Fruit fly (Drosophila melanogaster): ENCODE measurements around the gene CG43739.

CG43739 gene

DNA sequence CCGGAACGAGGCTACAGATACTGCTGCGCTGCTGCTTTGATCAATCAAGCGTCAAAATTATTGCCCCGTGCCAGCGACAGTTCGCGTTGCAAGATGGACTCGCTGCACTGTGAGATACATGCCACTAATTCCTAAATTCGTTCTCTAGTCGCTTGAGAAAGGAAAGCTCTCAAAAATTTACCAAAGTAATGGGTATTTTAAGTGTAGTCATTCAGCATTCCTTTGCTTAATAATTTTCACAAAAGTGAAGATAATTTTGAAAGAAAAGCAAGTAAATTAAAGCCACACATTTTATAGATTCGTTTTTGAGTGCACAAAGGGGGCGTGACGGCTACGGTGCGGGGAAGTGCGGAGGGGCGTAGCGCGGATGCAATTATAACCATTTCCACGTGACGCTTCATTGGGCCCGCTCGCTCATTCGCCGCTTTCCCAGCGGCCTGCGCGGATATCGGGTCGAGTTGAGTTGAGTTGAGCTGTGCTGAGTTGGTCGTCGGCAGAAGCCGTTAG lies 41.3 kb upstream of the CG43739 start (continued):
- TF ChIP-seq vri (GFP tag; optimal IDR thresholded peaks at IDR 0.05) (no peak), CG32006 (GFP tag; optimal IDR thresholded peaks at IDR 0.05) (peak; percentile 68), pdm3 (GFP tag; optimal IDR thresholded peaks at IDR 0.05) (no peak), CG15336 (GFP tag; IDR thresholded peaks at IDR 0.05) (peak; percentile 41; the same call in 1 of the 2 replicates), cyc (GFP tag; optimal IDR thresholded peaks at IDR 0.05) (no peak), fkh (GFP tag; optimal IDR thresholded peaks at IDR 0.05) (no peak), achi (GFP tag; optimal IDR thresholded peaks at IDR 0.05) (peak; percentile 20), topi (GFP tag; optimal IDR thresholded peaks at IDR 0.05) (no peak), CG11762 (GFP tag; optimal IDR thresholded peaks at IDR 0.05; ENCODE audit: insufficient read depth) (no peak), CG6163 (GFP tag; IDR thresholded peaks at IDR 0.05) (0 out of 3 replicates have a peak, but pooled peaks have one; percentile 18), CG10669 (GFP tag; optimal IDR thresholded peaks at IDR 0.05) (no peak), Ets96B (tag; optimal IDR thresholded peaks at IDR 0.05) (no peak), CG11902 (GFP tag; optimal IDR thresholded peaks at IDR 0.05) (no peak), Blimp-1 (GFP tag; optimal IDR thresholded peaks at IDR 0.05) (no peak)

DNA sequence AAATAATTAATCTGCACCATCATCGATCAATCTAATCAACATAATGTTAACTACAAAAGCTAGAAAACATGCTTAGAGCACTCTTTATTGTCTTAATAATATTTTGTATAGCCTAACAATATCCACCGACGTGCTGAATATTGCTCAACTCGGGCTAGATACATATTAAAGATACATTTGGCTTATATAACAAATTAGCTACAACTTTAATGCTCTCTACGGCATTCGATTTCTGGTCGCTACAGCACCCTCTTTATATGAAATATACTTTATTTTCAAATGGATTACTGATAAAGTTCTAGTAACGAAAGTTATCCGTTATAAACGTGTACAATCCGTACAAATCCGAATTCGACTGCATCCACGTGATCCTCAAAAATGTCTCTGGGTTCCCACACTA lies 39.2 kb upstream of the CG43739 start:
- no peak for TF ChIP-seq CG16779 (tag; optimal IDR thresholded peaks at IDR 0.05)
- TF ChIP-seq Eip78C (GFP tag): peak; percentile 36
- no peak for TF ChIP-seq fd85E (GFP tag; optimal IDR thresholded peaks at IDR 0.05)

DNA sequence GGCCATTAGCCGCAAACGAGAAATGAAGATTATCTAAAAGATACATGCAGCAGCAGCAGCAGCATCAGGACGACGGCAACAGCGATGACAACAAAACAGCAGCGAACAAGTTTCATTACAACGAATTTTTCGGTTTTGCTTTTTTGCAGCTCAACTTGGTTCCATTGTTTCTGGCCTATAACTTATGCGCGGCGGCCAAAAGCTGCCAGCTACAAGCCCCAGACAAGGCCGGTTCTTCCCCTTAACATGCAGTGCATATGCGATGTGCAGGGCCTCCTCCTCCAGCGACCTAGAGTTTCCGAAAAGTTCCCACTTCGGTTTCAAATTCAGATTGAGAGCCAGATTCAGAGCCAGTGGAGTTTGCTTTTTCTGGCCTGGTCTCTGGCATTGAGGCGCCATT lies 38.5 kb upstream of the CG43739 start:
- TF ChIP-seq eg (GFP tag; IDR thresholded peaks at IDR 0.05) (0 out of 3 replicates have a peak, but pooled peaks have one; percentile 11), Hr4 (GFP tag; optimal IDR thresholded peaks at IDR 0.05) (no peak)

DNA sequence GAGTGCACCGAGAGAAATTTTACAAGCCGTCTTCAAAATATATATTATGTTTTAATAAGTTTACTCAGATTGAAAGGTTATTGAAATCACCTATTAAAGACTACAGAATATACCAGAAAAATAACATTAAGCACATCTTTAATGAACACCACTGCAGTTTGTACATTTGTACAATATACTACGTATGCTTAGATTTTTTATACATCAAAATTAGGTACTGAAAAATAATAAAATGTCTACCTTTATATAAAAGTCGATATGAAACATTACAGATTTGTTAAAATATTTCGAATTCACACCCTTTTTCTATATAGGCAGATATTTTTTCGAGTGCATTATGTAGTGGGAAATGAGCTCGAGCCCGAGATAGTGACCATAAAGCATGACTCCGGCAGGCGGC lies 38.1 kb upstream of the CG43739 start:
- TF ChIP-seq Blimp-1 (GFP tag; optimal IDR thresholded peaks at IDR 0.05) (peak; percentile 20), cyc (GFP tag; optimal IDR thresholded peaks at IDR 0.05) (peak; percentile 40), CG6163 (GFP tag; IDR thresholded peaks at IDR 0.05) (no peak), CG4318 (GFP tag; optimal IDR thresholded peaks at IDR 0.05) (peak; percentile 25), Eip78C (GFP tag) (peak; percentile 88), Met (GFP tag; optimal IDR thresholded peaks at IDR 0.05) (peak; percentile 74), CG11762 (GFP tag; optimal IDR thresholded peaks at IDR 0.05; ENCODE audit: insufficient read depth) (peak; percentile 40), ss (GFP tag; optimal IDR thresholded peaks at IDR 0.05) (peak; percentile 70 to 79), CG8119 (GFP tag; IDR thresholded peaks at IDR 0.05) (0 out of 3 replicates have a peak, but pooled peaks have one; percentile 22), CG8632 (GFP tag; optimal IDR thresholded peaks at IDR 0.05) (peak; percentile 62), CG3919 (GFP tag; optimal IDR thresholded peaks at IDR 0.05) (peak; percentile 41), salr (GFP tag; optimal IDR thresholded peaks at IDR 0.05) (peak in 1 of 2 experiments; percentile 14), CG6792 (GFP tag; optimal IDR thresholded peaks at IDR 0.05) (peak; percentile 18), pdm3 (GFP tag; optimal IDR thresholded peaks at IDR 0.05) (peak; percentile 18), Sox14 (GFP tag; optimal IDR thresholded peaks at IDR 0.05) (peak; percentile 28), Ets96B (tag; optimal IDR thresholded peaks at IDR 0.05) (peak; percentile 56), eg (GFP tag; IDR thresholded peaks at IDR 0.05) (no peak), CG16779 (tag; optimal IDR thresholded peaks at IDR 0.05) (no peak), Smox (GFP tag; optimal IDR thresholded peaks at IDR 0.05) (peak; percentile 34), topi (GFP tag; optimal IDR thresholded peaks at IDR 0.05) (peak; percentile 67), esn (GFP tag; optimal IDR thresholded peaks at IDR 0.05) (peak; percentile 70), Eip93F (GFP tag; optimal IDR thresholded peaks at IDR 0.05) (no peak), CG11902 (GFP tag; optimal IDR thresholded peaks at IDR 0.05) (peak; percentile 22), CG7368 (GFP tag; optimal IDR thresholded peaks at IDR 0.05) (no peak), CG34406 (GFP tag; optimal IDR thresholded peaks at IDR 0.05) (peak; percentile 70), CG6808 (GFP tag; optimal IDR thresholded peaks at IDR 0.05) (peak; percentile 82), Sox15 (GFP tag; optimal IDR thresholded peaks at IDR 0.05) (no peak), fkh (GFP tag; optimal IDR thresholded peaks at IDR 0.05) (no peak), OdsH (GFP tag; optimal IDR thresholded peaks at IDR 0.05) (peak; percentile 42), Sox102F (GFP tag; optimal IDR thresholded peaks at IDR 0.05) (peak; percentile 40), Ets21C (GFP tag; optimal IDR thresholded peaks at IDR 0.05) (peak; percentile 15), Gug (GFP tag; IDR thresholded peaks at IDR 0.05) (no peak), spab (GFP tag; optimal IDR thresholded peaks at IDR 0.05) (peak; percentile 81), CG10669 (GFP tag; optimal IDR thresholded peaks at IDR 0.05) (peak; percentile 69), Hr39 (GFP tag; optimal IDR thresholded peaks at IDR 0.05) (peak; percentile 22), dac (GFP tag; optimal IDR thresholded peaks at IDR 0.05) (no peak), achi (GFP tag; optimal IDR thresholded peaks at IDR 0.05) (peak; percentile 39), acj6 (GFP tag; optimal IDR thresholded peaks at IDR 0.05) (peak; percentile 48)

All from whole organism, prepupa.